Fruit fly (Drosophila melanogaster): ENCODE data around the gene Dred.
A peak's percentile ranks its signal among the peaks of the same experiment; 100 is the strongest.

Dred gene

dm6 chr3L:19574452-19574851 is 30.4 kb upstream of the Dred start:
- TF ChIP-seq dmrt93B (GFP tag; optimal IDR thresholded peaks at IDR 0.05) = no peak
- peak; percentile 92 for TF ChIP-seq Dfd (GFP tag; optimal IDR thresholded peaks at IDR 0.05)
- TF ChIP-seq lola (GFP tag; optimal IDR thresholded peaks at IDR 0.05) = no peak

- TF ChIP-seq br (GFP tag; optimal IDR thresholded peaks at IDR 0.05) (no peak), Myc (optimal IDR thresholded peaks at IDR 0.05) (no peak), dmrt93B (GFP tag; optimal IDR thresholded peaks at IDR 0.05) (no peak), dsf (GFP tag; optimal IDR thresholded peaks at IDR 0.05; ENCODE audit: borderline replicate concordance) (no peak), GATAd (GFP tag; optimal IDR thresholded peaks at IDR 0.05) (no peak), sage (GFP tag; optimal IDR thresholded peaks at IDR 0.05) (no peak), Dfd (GFP tag; optimal IDR thresholded peaks at IDR 0.05) (no peak), Jra (GFP tag; optimal IDR thresholded peaks at IDR 0.05) (no peak), Abd-B (GFP tag; optimal IDR thresholded peaks at IDR 0.05) (no peak)
These were observed 25.4 kb upstream of the Dred start for dm6 chr3L:19569407-19569806.

- TF ChIP-seq usp (GFP tag; optimal IDR thresholded peaks at IDR 0.05) (no peak), ey (GFP tag; optimal IDR thresholded peaks at IDR 0.05) (no peak), Myc (optimal IDR thresholded peaks at IDR 0.05) (peak; percentile 42)
These were observed 25.0 kb upstream of the Dred start for dm6 chr3L:19568999-19569398.

- TF ChIP-seq Hr83 (GFP tag; optimal IDR thresholded peaks at IDR 0.05; ENCODE audit: poor library complexity, severe bottlenecking) (no peak), Dif (GFP tag; optimal IDR thresholded peaks at IDR 0.05; ENCODE audit: partially characterized antibody) (no peak), GATAd (GFP tag; optimal IDR thresholded peaks at IDR 0.05) (no peak), h (GFP tag; optimal IDR thresholded peaks at IDR 0.05) (no peak), foxo (GFP tag; optimal IDR thresholded peaks at IDR 0.05) (no peak), CG9705 (GFP tag; optimal IDR thresholded peaks at IDR 0.05) (no peak), Abd-B (GFP tag; optimal IDR thresholded peaks at IDR 0.05) (no peak), psq (GFP tag; optimal IDR thresholded peaks at IDR 0.05) (no peak), Hnf4 (GFP tag; optimal IDR thresholded peaks at IDR 0.05) (no peak), Dfd (GFP tag; optimal IDR thresholded peaks at IDR 0.05) (no peak), usp (GFP tag; optimal IDR thresholded peaks at IDR 0.05) (no peak)
These were observed 22.1 kb upstream of the Dred start for dm6 chr3L:19566127-19566526.

dm6 chr3L:19564905-19565700 is 21.1 kb upstream of the Dred start:
- no peak for TF ChIP-seq Vsx2 (GFP tag; optimal IDR thresholded peaks at IDR 0.05; ENCODE audit: partially characterized antibody)
- no peak for TF ChIP-seq brk (GFP tag; optimal IDR thresholded peaks at IDR 0.05)
- TF ChIP-seq Hnf4 (GFP tag; optimal IDR thresholded peaks at IDR 0.05) = no peak
- TF ChIP-seq GATAd (GFP tag; optimal IDR thresholded peaks at IDR 0.05) = no peak
- TF ChIP-seq dl (GFP tag; optimal IDR thresholded peaks at IDR 0.05; ENCODE audit: insufficient read depth in 1 of 2, partially characterized antibody in 2 of 2) = no peak
- TF ChIP-seq Dif (GFP tag; optimal IDR thresholded peaks at IDR 0.05; ENCODE audit: partially characterized antibody) = no peak
- TF ChIP-seq psq (GFP tag; optimal IDR thresholded peaks at IDR 0.05) = no peak
- TF ChIP-seq foxo (GFP tag; optimal IDR thresholded peaks at IDR 0.05) = no peak
- no peak for TF ChIP-seq h (GFP tag; optimal IDR thresholded peaks at IDR 0.05)
- TF ChIP-seq N (GFP tag; optimal IDR thresholded peaks at IDR 0.05) = no peak
- no peak for TF ChIP-seq OdsH (GFP tag; optimal IDR thresholded peaks at IDR 0.05)
- TF ChIP-seq Dfd (GFP tag; optimal IDR thresholded peaks at IDR 0.05) = no peak
- no peak for TF ChIP-seq tai (GFP tag; optimal IDR thresholded peaks at IDR 0.05)
- no peak for TF ChIP-seq woc (GFP tag; optimal IDR thresholded peaks at IDR 0.05)
- TF ChIP-seq Abd-B (GFP tag; optimal IDR thresholded peaks at IDR 0.05) = no peak
- no peak for TF ChIP-seq usp (GFP tag; optimal IDR thresholded peaks at IDR 0.05)
- no peak for TF ChIP-seq CrebA (GFP tag; optimal IDR thresholded peaks at IDR 0.05; ENCODE audit: borderline replicate concordance)
- TF ChIP-seq Mio (GFP tag; optimal IDR thresholded peaks at IDR 0.05) = no peak
- TF ChIP-seq CG9705 (GFP tag; optimal IDR thresholded peaks at IDR 0.05) = no peak

- no peak for TF ChIP-seq Myc (optimal IDR thresholded peaks at IDR 0.05)
- TF ChIP-seq Hr83 (GFP tag; optimal IDR thresholded peaks at IDR 0.05; ENCODE audit: poor library complexity, severe bottlenecking) = no peak
- TF ChIP-seq GATAd (GFP tag; optimal IDR thresholded peaks at IDR 0.05) = no peak
- no peak for TF ChIP-seq dmrt93B (GFP tag; optimal IDR thresholded peaks at IDR 0.05)
- no peak for TF ChIP-seq CG9705 (GFP tag; optimal IDR thresholded peaks at IDR 0.05)
- no peak for TF ChIP-seq Hr78 (GFP tag; optimal IDR thresholded peaks at IDR 0.05)
- TF ChIP-seq ey (GFP tag; optimal IDR thresholded peaks at IDR 0.05) = no peak
- no peak for TF ChIP-seq Abd-B (GFP tag; optimal IDR thresholded peaks at IDR 0.05)
- TF ChIP-seq sage (GFP tag; optimal IDR thresholded peaks at IDR 0.05) = no peak
- no peak for TF ChIP-seq br (GFP tag; optimal IDR thresholded peaks at IDR 0.05)
- TF ChIP-seq Mio (GFP tag; optimal IDR thresholded peaks at IDR 0.05) = no peak
- TF ChIP-seq psq (GFP tag; optimal IDR thresholded peaks at IDR 0.05) = no peak
- no peak for TF ChIP-seq Sp1 (GFP tag; optimal IDR thresholded peaks at IDR 0.05)
- no peak for TF ChIP-seq Jra (GFP tag; optimal IDR thresholded peaks at IDR 0.05)
- no peak for TF ChIP-seq dsf (GFP tag; optimal IDR thresholded peaks at IDR 0.05; ENCODE audit: borderline replicate concordance)
- no peak for TF ChIP-seq sv (GFP tag; optimal IDR thresholded peaks at IDR 0.05)
- no peak for TF ChIP-seq Rel (GFP tag; optimal IDR thresholded peaks at IDR 0.05)
- no peak for TF ChIP-seq Rel (tag; optimal IDR thresholded peaks at IDR 0.05)
- no peak for TF ChIP-seq lola (GFP tag; optimal IDR thresholded peaks at IDR 0.05)
- no peak for TF ChIP-seq CrebA (GFP tag; optimal IDR thresholded peaks at IDR 0.05; ENCODE audit: borderline replicate concordance)
These were observed 19.0 kb upstream of the Dred start for dm6 chr3L:19563014-19563413.

Measured in whole organism, wandering third instar larva.